Fruit fly (Drosophila melanogaster): Measurements from ENCODE around the gene CG18557.
A peak's percentile ranks its signal among the peaks of the same experiment; 100 is the strongest.

The CG18557 gene

dm6 chr2L:2885503-2886225 lies 40.1 kb upstream of the CG18557 start, which contains the start of the genes NTPase and lilli (continued):
- no peak for TF ChIP-seq CG3032 (tag; optimal IDR thresholded peaks at IDR 0.05)
- TF ChIP-seq esn (GFP tag; optimal IDR thresholded peaks at IDR 0.05), result peak; percentile 70
- TF ChIP-seq CG6276 (GFP tag; optimal IDR thresholded peaks at IDR 0.05), result no peak
- TF ChIP-seq Hr4 (GFP tag; optimal IDR thresholded peaks at IDR 0.05), result peak; percentile 48
- peak; percentile 3 for TF ChIP-seq CG8632 (GFP tag; optimal IDR thresholded peaks at IDR 0.05)
- no peak for TF ChIP-seq CG1621 (tag; optimal IDR thresholded peaks at IDR 0.05)
- peak; percentile 63 for TF ChIP-seq Smox (GFP tag; optimal IDR thresholded peaks at IDR 0.05)
- peak; percentile 67 for TF ChIP-seq Hr39 (GFP tag; optimal IDR thresholded peaks at IDR 0.05)
- peak; percentile 31 for TF ChIP-seq Ets21C (GFP tag; optimal IDR thresholded peaks at IDR 0.05)
- TF ChIP-seq svp (GFP tag), result peak; percentile 35
- TF ChIP-seq Eip78C (GFP tag), result peak; percentile 85
- TF ChIP-seq Met (GFP tag; optimal IDR thresholded peaks at IDR 0.05), result peak; percentile 42
- peak; percentile 57 for TF ChIP-seq fkh (GFP tag; optimal IDR thresholded peaks at IDR 0.05)
- peak; percentile 1 for TF ChIP-seq CG6808 (GFP tag; optimal IDR thresholded peaks at IDR 0.05)
- peak; percentile 61 for TF ChIP-seq cyc (GFP tag; optimal IDR thresholded peaks at IDR 0.05)
- no peak for TF ChIP-seq Blimp-1 (GFP tag; optimal IDR thresholded peaks at IDR 0.05)
- TF ChIP-seq eg (GFP tag; IDR thresholded peaks at IDR 0.05), result peak; percentile 59
- no peak for TF ChIP-seq spab (GFP tag; optimal IDR thresholded peaks at IDR 0.05)
- no peak for TF ChIP-seq Hr38 (GFP tag; optimal IDR thresholded peaks at IDR 0.05)
- TF ChIP-seq CG4318 (GFP tag; optimal IDR thresholded peaks at IDR 0.05), result no peak
- no peak for TF ChIP-seq Eip93F (GFP tag; optimal IDR thresholded peaks at IDR 0.05)
- no peak for TF ChIP-seq fd59A (GFP tag; optimal IDR thresholded peaks at IDR 0.05)
- no peak for TF ChIP-seq Gug (GFP tag; IDR thresholded peaks at IDR 0.05)

DNA sequence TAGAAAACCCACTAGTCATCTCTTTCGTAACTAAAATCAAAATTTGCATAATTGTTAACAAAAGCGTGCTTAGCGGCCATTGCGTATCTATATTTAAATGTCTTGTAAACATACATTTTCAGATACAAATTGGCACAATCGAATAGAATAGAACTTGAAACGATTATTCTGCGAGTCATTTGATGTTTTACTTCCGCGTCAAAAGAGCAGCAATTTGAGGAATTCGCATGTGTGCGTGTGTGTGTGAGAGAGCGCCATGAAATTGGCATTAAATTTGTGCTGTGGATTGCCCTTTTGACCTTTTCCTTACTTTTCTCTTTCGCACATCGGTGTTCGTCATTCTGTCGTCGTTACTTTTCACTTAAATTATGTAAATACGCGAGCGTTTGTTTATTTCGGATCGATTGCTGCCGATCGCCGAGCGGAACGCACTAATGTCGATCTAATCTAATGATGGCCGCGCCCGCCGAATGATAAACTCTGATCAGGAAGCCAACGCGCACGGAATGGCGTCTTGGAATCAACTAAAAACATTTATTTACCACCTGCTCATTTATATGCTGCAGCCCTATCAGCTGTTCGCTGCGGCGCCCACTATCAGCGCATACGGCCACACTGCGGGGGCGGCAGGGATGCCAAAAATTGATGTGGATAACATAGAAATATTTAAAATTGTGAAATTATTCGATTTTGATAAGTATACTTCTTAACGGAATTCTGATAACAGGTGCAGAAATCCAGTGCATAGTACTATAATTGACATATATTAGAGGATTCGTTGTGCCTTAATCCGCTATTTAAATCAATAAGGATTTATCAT lies 39.4 kb upstream of the CG18557 start:
- TF ChIP-seq svp (GFP tag) (peak; percentile 92), CG6854 (GFP tag; optimal IDR thresholded peaks at IDR 0.05) (peak; percentile 61), CG4318 (GFP tag; optimal IDR thresholded peaks at IDR 0.05) (no peak), Hr39 (GFP tag; optimal IDR thresholded peaks at IDR 0.05) (no peak), Eip75B (GFP tag; optimal IDR thresholded peaks at IDR 0.05) (no peak), Ets96B (tag; optimal IDR thresholded peaks at IDR 0.05) (peak; percentile 7), CG11902 (GFP tag; optimal IDR thresholded peaks at IDR 0.05) (no peak), CG8119 (GFP tag; IDR thresholded peaks at IDR 0.05) (no peak), vri (GFP tag; optimal IDR thresholded peaks at IDR 0.05) (peak; percentile 40), CG8632 (GFP tag; optimal IDR thresholded peaks at IDR 0.05) (no peak), net (GFP tag; optimal IDR thresholded peaks at IDR 0.05) (peak; percentile 13), salr (GFP tag; optimal IDR thresholded peaks at IDR 0.05) (no peak), dac (GFP tag; optimal IDR thresholded peaks at IDR 0.05) (no peak), fkh (GFP tag; optimal IDR thresholded peaks at IDR 0.05) (peak; percentile 53), Eip78C (GFP tag) (no peak), CG3919 (GFP tag; optimal IDR thresholded peaks at IDR 0.05) (no peak), Hr4 (GFP tag; optimal IDR thresholded peaks at IDR 0.05) (no peak), fd85E (GFP tag; optimal IDR thresholded peaks at IDR 0.05) (no peak), pdm3 (GFP tag; optimal IDR thresholded peaks at IDR 0.05) (peak; percentile 33), Lpt (GFP tag; optimal IDR thresholded peaks at IDR 0.05) (no peak), Blimp-1 (GFP tag; optimal IDR thresholded peaks at IDR 0.05) (no peak), achi (GFP tag; optimal IDR thresholded peaks at IDR 0.05) (no peak), CG15336 (GFP tag; IDR thresholded peaks at IDR 0.05) (no peak; the same call in 1 of the 2 replicates), CG6276 (GFP tag; optimal IDR thresholded peaks at IDR 0.05) (peak; percentile 7), CG10669 (GFP tag; optimal IDR thresholded peaks at IDR 0.05) (no peak), CG6808 (GFP tag; optimal IDR thresholded peaks at IDR 0.05) (no peak), Sox15 (GFP tag; optimal IDR thresholded peaks at IDR 0.05) (no peak), esn (GFP tag; optimal IDR thresholded peaks at IDR 0.05) (no peak), CG3032 (tag; optimal IDR thresholded peaks at IDR 0.05) (peak; percentile 28), CG9139 (GFP tag; optimal IDR thresholded peaks at IDR 0.05) (no peak), CG6792 (GFP tag; optimal IDR thresholded peaks at IDR 0.05) (no peak), dsx (GFP tag; optimal IDR thresholded peaks at IDR 0.05; ENCODE audit: poor library complexity, severe bottlenecking) (peak; percentile 8), cyc (GFP tag; optimal IDR thresholded peaks at IDR 0.05) (no peak), CG8319 (GFP tag; optimal IDR thresholded peaks at IDR 0.05) (no peak), Sox102F (GFP tag; optimal IDR thresholded peaks at IDR 0.05) (no peak), topi (GFP tag; optimal IDR thresholded peaks at IDR 0.05) (no peak), eg (GFP tag; IDR thresholded peaks at IDR 0.05) (0 out of 3 replicates have a peak, but pooled peaks have one; percentile 48)
